Fruit fly (Drosophila melanogaster) whole organism, pupa: ENCODE data around the gene Mnn1.

Experiments used
- CG10348 ChIP-seq: fragments of 200-800 bp; sonication (Bioruptor generic); IDR thresholded peaks from 2 replicates; pipeline ENCODE4 v1.3.6; 2022; ENCODE audit warnings: missing biosample characterization, missing genetic modification characterization
- CG12605 ChIP-seq: fragments of 200-800 bp; sonication (Bioruptor generic); IDR thresholded peaks from 2 replicates; pipeline ENCODE4 v1.3.6; 2022; ENCODE audit warnings: missing biosample characterization, missing genetic modification characterization
- CG13204 ChIP-seq: fragments of 200-800 bp; sonication (Bioruptor generic); optimal IDR thresholded peaks from 2 replicates; lab custom pipeline; 2018; ENCODE audit warnings: missing biosample characterization, mild to moderate bottlenecking, missing genetic modification characterization, moderate library complexity
- CG14655 ChIP-seq: fragments of 200-800 bp; sonication (Bioruptor generic); optimal IDR thresholded peaks from 3 replicates; lab custom pipeline; 2017; ENCODE audit warnings: mild to moderate bottlenecking, missing biosample characterization, missing genetic modification reagents, missing genetic modification characterization
- CG15710 ChIP-seq: fragments of 200-800 bp; sonication (Bioruptor generic); optimal IDR thresholded peaks from 2 replicates; lab custom pipeline; 2018; ENCODE audit warnings: missing biosample characterization, mild to moderate bottlenecking, missing genetic modification characterization, moderate library complexity
- CG17806 ChIP-seq: fragments of 200-800 bp; sonication (Bioruptor generic); optimal IDR thresholded peaks from 2 replicates; lab custom pipeline; 2018; ENCODE audit warnings: missing biosample characterization, mild to moderate bottlenecking, missing genetic modification characterization, moderate library complexity
- CG32121 ChIP-seq: fragments of 200-800 bp; sonication (Bioruptor generic); IDR thresholded peaks from 2 replicates; pipeline ENCODE4 v1.3.6; 2022; ENCODE audit warnings: missing biosample characterization, missing genetic modification characterization
- CG34367 ChIP-seq: fragments of 200-800 bp; sonication (Bioruptor generic); optimal IDR thresholded peaks from 2 replicates; lab custom pipeline; 2018; ENCODE audit warnings: missing biosample characterization, mild to moderate bottlenecking, missing genetic modification characterization
- CG4496 ChIP-seq: fragments of 200-800 bp; sonication (Bioruptor generic); IDR thresholded peaks from 3 replicates; pipeline ENCODE4 v1.3.6; 2022; ENCODE audit warnings: missing biosample characterization, missing genetic modification characterization
- CG8159 ChIP-seq: fragments of 200-800 bp; sonication (Bioruptor generic); optimal IDR thresholded peaks from 3 replicates; lab custom pipeline; 2018; ENCODE audit warnings: missing biosample characterization, mild to moderate bottlenecking, missing genetic modification characterization, moderate library complexity
- CG8301 ChIP-seq: fragments of 200-800 bp; sonication (Bioruptor generic); optimal IDR thresholded peaks from 2 replicates; lab custom pipeline; 2018; ENCODE audit warnings: missing biosample characterization, mild to moderate bottlenecking, missing genetic modification characterization
- CG9948 ChIP-seq: fragments of 200-800 bp; sonication (Bioruptor generic); optimal IDR thresholded peaks from 2 replicates; lab custom pipeline; 2018; ENCODE audit warnings: missing biosample characterization, mild to moderate bottlenecking, missing genetic modification characterization, moderate library complexity
- D1 ChIP-seq: fragments of 200-800 bp; sonication (Bioruptor generic); optimal IDR thresholded peaks from 2 replicates; lab custom pipeline; 2018; ENCODE audit warnings: missing biosample characterization, mild to moderate bottlenecking, missing genetic modification characterization, moderate library complexity
- EcR ChIP-seq: fragments of 200-800 bp; sonication (Bioruptor generic); optimal IDR thresholded peaks from 3 replicates; lab custom pipeline; 2019; ENCODE audit warnings: missing biosample characterization, missing genetic modification characterization, mild to moderate bottlenecking, moderate library complexity, missing genetic modification reagents
- Ets98B ChIP-seq: fragments of 200-800 bp; sonication (Bioruptor generic); IDR thresholded peaks from 2 replicates; pipeline ENCODE4 v1.3.6; 2022; ENCODE audit warnings: missing biosample characterization, missing genetic modification characterization
- Pif1A ChIP-seq: fragments of 200-800 bp; sonication (Bioruptor generic); optimal IDR thresholded peaks from 3 replicates; lab custom pipeline; 2016; ENCODE audit warnings: missing biosample characterization, missing genetic modification characterization
- Pif1B ChIP-seq: fragments of 200-800 bp; sonication (Bioruptor generic); optimal IDR thresholded peaks from 3 replicates; lab custom pipeline; 2016; ENCODE audit warnings: missing biosample characterization, missing genetic modification characterization
- Snoo ChIP-seq: fragments of 200-800 bp; sonication (Bioruptor generic); optimal IDR thresholded peaks from 3 replicates; lab custom pipeline; 2017; ENCODE audit warnings: missing biosample characterization, mild to moderate bottlenecking, missing genetic modification characterization, inconsistent platforms
- fd96Ca ChIP-seq: fragments of 200-800 bp; sonication (Bioruptor generic); IDR thresholded peaks from 3 replicates; pipeline ENCODE4 v1.3.6; 2022; ENCODE audit warnings: missing biosample characterization, missing genetic modification characterization
- gl ChIP-seq: fragments of 200-800 bp; sonication (Bioruptor generic); optimal IDR thresholded peaks from 2 replicates; lab custom pipeline; 2018; ENCODE audit warnings: missing biosample characterization, mild to moderate bottlenecking, missing genetic modification characterization
- rn ChIP-seq: fragments of 200-800 bp; sonication (Bioruptor generic); IDR thresholded peaks from 2 replicates; pipeline ENCODE4 v1.3.6; 2022; ENCODE audit warnings: missing biosample characterization, missing genetic modification characterization

Mnn1 gene

dm6 chr2L:7032517-7032951, 23.6 kb upstream of the Mnn1 start, which contains the start of the genes Rab30 and Caper:
Rab30 (minus strand) TSS chr2L:7032606.
Caper (plus strand) TSS chr2L:7032721.
- no peak for TF ChIP-seq Pif1A (GFP tag; lab: Kevin White, UChicago)
- TF ChIP-seq CG12605 = no peak
- TF ChIP-seq Pif1B (GFP tag; lab: Kevin White, UChicago) = no peak
- no peak for TF ChIP-seq CG34367 (tag; lab: Kevin White, UChicago)
- no peak for TF ChIP-seq CG17806 (tag; lab: Kevin White, UChicago)
- TF ChIP-seq rn (GFP tag; lab: Robert Waterston, UW) = no peak
- no peak for TF ChIP-seq EcR (GFP tag; lab: Kevin White, UChicago)
- TF ChIP-seq Snoo (tag; lab: Kevin White, UChicago) = no peak
- no peak for TF ChIP-seq CG8159 (tag; lab: Kevin White, UChicago)
- TF ChIP-seq CG13204 (GFP tag; lab: Kevin White, UChicago) = no peak
- peak; percentile 63 for TF ChIP-seq Ets98B (GFP tag; lab: Robert Waterston, UW)
- TF ChIP-seq CG15710 (tag; lab: Kevin White, UChicago) = no peak
- TF ChIP-seq CG10348 = 0 out of 2 replicates have a peak, but pooled peaks have one; percentile 16
- TF ChIP-seq CG4496 (GFP tag; lab: Robert Waterston, UW) = peak; percentile 61
- no peak for TF ChIP-seq D1 (tag; lab: Kevin White, UChicago)
- TF ChIP-seq gl (tag; lab: Kevin White, UChicago) = no peak
- TF ChIP-seq, all 21 proteins: peak for 3

- TF ChIP-seq D1 (tag; lab: Kevin White, UChicago) (peak; percentile 57), CG8159 (tag; lab: Kevin White, UChicago) (no peak), Pif1A (GFP tag; lab: Kevin White, UChicago) (peak; percentile 65), CG14655 (GFP tag; lab: Kevin White, UChicago) (no peak), EcR (GFP tag; lab: Kevin White, UChicago) (no peak), Ets98B (GFP tag; lab: Robert Waterston, UW) (peak; percentile 71), CG15710 (tag; lab: Kevin White, UChicago) (peak; percentile 27), CG17806 (tag; lab: Kevin White, UChicago) (peak; percentile 34), CG8301 (tag; lab: Kevin White, UChicago) (peak; percentile 56), CG32121 (GFP tag; lab: Robert Waterston, UW) (peak; percentile 74), CG4496 (GFP tag; lab: Robert Waterston, UW) (peak; percentile 68), Pif1B (GFP tag; lab: Kevin White, UChicago) (no peak), rn (GFP tag; lab: Robert Waterston, UW) (no peak), CG12605 (peak; percentile 63), fd96Ca (GFP tag; lab: Robert Waterston, UW) (no peak; the same call in 2 of the 3 replicates), gl (tag; lab: Kevin White, UChicago) (peak; percentile 80), CG10348 (no peak), Snoo (tag; lab: Kevin White, UChicago) (no peak), CG13204 (GFP tag; lab: Kevin White, UChicago) (no peak), CG34367 (tag; lab: Kevin White, UChicago) (peak; percentile 52), CG9948 (tag; lab: Kevin White, UChicago) (peak; percentile 30)
Measured at dm6 chr2L:7033100-7033675, 22.9 kb upstream of the Mnn1 start.

dm6 chr2L:7037773-7038327, 18.3 kb upstream of the Mnn1 start, which contains the start of gene milt:
milt (plus strand) TSS chr2L:7037823.
- TF ChIP-seq D1 (tag; lab: Kevin White, UChicago) (no peak), gl (tag; lab: Kevin White, UChicago) (no peak), CG4496 (GFP tag; lab: Robert Waterston, UW) (peak; percentile 16; the same call in 1 of the 3 replicates)

- peak; percentile 77 for TF ChIP-seq EcR (GFP tag; lab: Kevin White, UChicago)
- TF ChIP-seq CG8159 (tag; lab: Kevin White, UChicago) = no peak
- no peak for TF ChIP-seq CG4496 (GFP tag; lab: Robert Waterston, UW)
- no peak for TF ChIP-seq CG17806 (tag; lab: Kevin White, UChicago)
- no peak for TF ChIP-seq CG15710 (tag; lab: Kevin White, UChicago)
Measured at dm6 chr2L:7038404-7039341, 17.4 kb upstream of the Mnn1 start.

dm6 chr2L:7039342-7039684, 16.8 kb upstream of the Mnn1 start:
- TF ChIP-seq Ets98B (GFP tag; lab: Robert Waterston, UW) = peak; percentile 67
- TF ChIP-seq CG14655 (GFP tag; lab: Kevin White, UChicago) = peak; percentile 67
- peak; percentile 60; the same call in 1 of the 3 replicates for TF ChIP-seq fd96Ca (GFP tag; lab: Robert Waterston, UW)
- TF ChIP-seq CG8159 (tag; lab: Kevin White, UChicago) = peak; percentile 39
- peak; percentile 58 for TF ChIP-seq CG8301 (tag; lab: Kevin White, UChicago)
- TF ChIP-seq CG15710 (tag; lab: Kevin White, UChicago) = peak; percentile 5
- TF ChIP-seq Pif1B (GFP tag; lab: Kevin White, UChicago) = peak; percentile 17
- TF ChIP-seq rn (GFP tag; lab: Robert Waterston, UW) = peak; percentile 30; the same call in 1 of the 2 replicates
- peak; percentile 77 for TF ChIP-seq CG32121 (GFP tag; lab: Robert Waterston, UW)
- TF ChIP-seq CG4496 (GFP tag; lab: Robert Waterston, UW) = peak; percentile 78
- TF ChIP-seq CG10348 = no peak
- no peak for TF ChIP-seq CG12605
- TF ChIP-seq CG13204 (GFP tag; lab: Kevin White, UChicago) = no peak
- TF ChIP-seq CG17806 (tag; lab: Kevin White, UChicago) = peak; percentile 33
- peak; percentile 71 for TF ChIP-seq Pif1A (GFP tag; lab: Kevin White, UChicago)
- no peak for TF ChIP-seq D1 (tag; lab: Kevin White, UChicago)
- peak; percentile 66 for TF ChIP-seq Snoo (tag; lab: Kevin White, UChicago)
- peak; percentile 49 for TF ChIP-seq CG9948 (tag; lab: Kevin White, UChicago)
- no peak for TF ChIP-seq EcR (GFP tag; lab: Kevin White, UChicago)
- TF ChIP-seq, all 21 proteins: peak for 14
